Fruit fly (Drosophila melanogaster) whole organism, embryonic: ENCODE measurements around the gene CG11828.

Source experiments
- Atf6 ChIP-seq: fragments of 200-800 bp; sonication (Bioruptor generic); IDR thresholded peaks from 2 replicates; pipeline ENCODE4 v1.3.6; 2022; ENCODE audit warnings: missing biosample characterization, missing genetic modification characterization
- CG1024 ChIP-seq: fragments of 200-800 bp; sonication (Bioruptor generic); IDR thresholded peaks from 2 replicates; pipeline ENCODE4 v1.3.6; 2022; ENCODE audit warnings: missing biosample characterization, missing genetic modification characterization
- CG10267 ChIP-seq: fragments of 200-800 bp; sonication (Bioruptor generic); optimal IDR thresholded peaks from 2 replicates; lab custom pipeline; 2018; ENCODE audit warnings: missing biosample characterization, mild to moderate bottlenecking, missing genetic modification characterization, moderate library complexity
- CG11085 ChIP-seq: fragments of 200-800 bp; sonication (Bioruptor generic); IDR thresholded peaks from 2 replicates; pipeline ENCODE4 v1.3.6; 2022; ENCODE audit warnings: missing biosample characterization, missing genetic modification characterization
- CG11504 ChIP-seq: fragments of 200-800 bp; sonication (Bioruptor generic); optimal IDR thresholded peaks from 3 replicates; lab custom pipeline; 2019; ENCODE audit warnings: missing biosample characterization, mild to moderate bottlenecking, missing genetic modification characterization, moderate library complexity
- CG12659 ChIP-seq: fragments of 200-800 bp; sonication (Bioruptor generic); optimal IDR thresholded peaks from 3 replicates; lab custom pipeline; 2017; ENCODE audit warnings: mild to moderate bottlenecking, missing biosample characterization, missing genetic modification reagents, missing genetic modification characterization
- CG13775 ChIP-seq: fragments of 200-800 bp; sonication (Bioruptor generic); optimal IDR thresholded peaks from 3 replicates; lab custom pipeline; 2017; ENCODE audit warnings: missing biosample characterization, mild to moderate bottlenecking, missing genetic modification characterization
- CG15073 ChIP-seq: fragments of 200-800 bp; sonication (Bioruptor generic); optimal IDR thresholded peaks from 2 replicates; lab custom pipeline; 2016; ENCODE audit warnings: missing biosample characterization, missing genetic modification characterization
- CG15269 ChIP-seq: fragments of 200-800 bp; sonication (Bioruptor generic); optimal IDR thresholded peaks from 2 replicates; lab custom pipeline; 2018; ENCODE audit warnings: missing biosample characterization, mild to moderate bottlenecking, missing genetic modification characterization, moderate library complexity
- CG1602 ChIP-seq: fragments of 200-800 bp; sonication (Bioruptor generic); optimal IDR thresholded peaks from 3 replicates; lab custom pipeline; 2016; ENCODE audit warnings: missing biosample characterization, missing genetic modification characterization
- CG1647 ChIP-seq: fragments of 200-800 bp; sonication (Bioruptor generic); optimal IDR thresholded peaks from 3 replicates; lab custom pipeline; 2016; ENCODE audit warnings: missing biosample characterization, missing genetic modification characterization
- CG16863 ChIP-seq: fragments of 200-800 bp; sonication (Bioruptor generic); optimal IDR thresholded peaks from 3 replicates; lab custom pipeline; 2016; ENCODE audit warnings: missing biosample characterization, missing genetic modification characterization
- CG17568 ChIP-seq: fragments of 200-800 bp; sonication (Bioruptor generic); optimal IDR thresholded peaks from 2 replicates; lab custom pipeline; 2018; ENCODE audit warnings: missing biosample characterization, mild to moderate bottlenecking, missing genetic modification characterization, moderate library complexity
- CG17802 ChIP-seq: fragments of 200-800 bp; sonication (Bioruptor generic); optimal IDR thresholded peaks from 2 replicates; lab custom pipeline; 2018; ENCODE audit warnings: missing biosample characterization, mild to moderate bottlenecking, missing genetic modification characterization, moderate library complexity
- CG17912 ChIP-seq: fragments of 200-800 bp; sonication (Bioruptor generic); optimal IDR thresholded peaks from 2 replicates; lab custom pipeline; 2018; ENCODE audit warnings: missing biosample characterization, mild to moderate bottlenecking, missing genetic modification characterization
- CG18619 ChIP-seq: fragments of 200-800 bp; sonication (Bioruptor generic); optimal IDR thresholded peaks from 3 replicates; lab custom pipeline; 2017; ENCODE audit warnings: missing biosample characterization, mild to moderate bottlenecking, missing genetic modification characterization
- CG18764 ChIP-seq: fragments of 200-800 bp; sonication (Bioruptor generic); optimal IDR thresholded peaks from 3 replicates; lab custom pipeline; 2016; ENCODE audit warnings: missing biosample characterization, missing genetic modification characterization
- CG2202 ChIP-seq: fragments of 200-800 bp; sonication (Bioruptor generic); optimal IDR thresholded peaks from 2 replicates; lab custom pipeline; 2018; ENCODE audit warnings: missing biosample characterization, mild to moderate bottlenecking, missing genetic modification characterization
- CG3163 ChIP-seq: fragments of 200-800 bp; sonication (Bioruptor generic); optimal IDR thresholded peaks from 3 replicates; lab custom pipeline; 2016; ENCODE audit warnings: missing biosample characterization, missing genetic modification characterization
- CG6272 ChIP-seq: fragments of 200-800 bp; sonication (Bioruptor generic); IDR thresholded peaks from 2 replicates; pipeline ENCODE4 v1.3.6; 2022; ENCODE audit warnings: missing biosample characterization, missing genetic modification characterization
- CG7987 ChIP-seq: fragments of 200-800 bp; sonication (Bioruptor generic); optimal IDR thresholded peaks from 2 replicates; lab custom pipeline; 2018; ENCODE audit warnings: missing biosample characterization, mild to moderate bottlenecking, missing genetic modification characterization, moderate library complexity
- Dfd ChIP-seq, 2 experiments: fragments of >200 bp; optimal IDR thresholded peaks; 2 replicates each; lab custom pipeline; 2017; ENCODE audit warnings: missing biosample characterization in 2 of 2, missing genetic modification characterization in 2 of 2
- E2f1 ChIP-seq: fragments of 200-800 bp; sonication (Bioruptor generic); IDR thresholded peaks from 2 replicates; pipeline ENCODE4 v1.3.6; 2022; ENCODE audit warnings: missing biosample characterization, missing genetic modification characterization
- Eip74EF ChIP-seq, 2 experiments: fragments of 200-800 bp in 1 of 2; fragments of >200 bp in 1 of 2; sonication (Bioruptor generic) in 1 of 2; optimal IDR thresholded peaks; 2 replicates each; lab custom pipeline; 2017 to 2019; ENCODE audit warnings: missing biosample characterization in 2 of 2, missing genetic modification characterization in 2 of 2, mild to moderate bottlenecking in 1 of 2, moderate library complexity in 1 of 2
- Fer2 ChIP-seq: fragments of 200-800 bp; sonication (Bioruptor generic); optimal IDR thresholded peaks from 2 replicates; lab custom pipeline; 2018; ENCODE audit warnings: missing biosample characterization, mild to moderate bottlenecking, missing genetic modification characterization, moderate library complexity
- Gsc ChIP-seq: fragments of 200-800 bp; sonication (Bioruptor generic); IDR thresholded peaks from 2 replicates; pipeline ENCODE4 v1.3.6; 2022; ENCODE audit warnings: missing biosample characterization, missing genetic modification characterization
- Optix ChIP-seq: fragments of 200-800 bp; sonication (Bioruptor generic); IDR thresholded peaks from 3 replicates; pipeline ENCODE4 v1.3.6; 2022; ENCODE audit warnings: missing biosample characterization, missing genetic modification characterization
- chinmo ChIP-seq: fragments of 200-800 bp; sonication (Bioruptor generic); IDR thresholded peaks from 4 replicates; pipeline ENCODE4 v1.3.6; 2022; ENCODE audit warnings: missing biosample characterization, missing genetic modification characterization; ENCODE audit not compliant: partially characterized antibody
- ci ChIP-seq: fragments of 200-800 bp; sonication (Bioruptor generic); IDR thresholded peaks from 3 replicates; pipeline ENCODE4 v1.3.6; 2022; ENCODE audit warnings: missing biosample characterization, missing genetic modification characterization
- dan ChIP-seq: fragments of 200-800 bp; sonication (Bioruptor generic); IDR thresholded peaks from 2 replicates; pipeline ENCODE4 v1.3.6; 2022; ENCODE audit warnings: missing biosample characterization, missing genetic modification characterization
- dimm ChIP-seq: fragments of 200-800 bp; sonication (Bioruptor generic); IDR thresholded peaks from 2 replicates; pipeline ENCODE4 v1.3.6; 2022; ENCODE audit warnings: missing biosample characterization, missing genetic modification characterization
- dmrt11E ChIP-seq: fragments of 200-800 bp; sonication (Bioruptor generic); optimal IDR thresholded peaks from 3 replicates; lab custom pipeline; 2018; ENCODE audit warnings: missing biosample characterization, mild to moderate bottlenecking, missing genetic modification characterization, moderate library complexity
- fu2 ChIP-seq: fragments of 200-800 bp; sonication (Bioruptor generic); optimal IDR thresholded peaks from 2 replicates; lab custom pipeline; 2016; ENCODE audit warnings: missing biosample characterization, missing genetic modification characterization
- gem ChIP-seq: fragments of 200-800 bp; sonication (Bioruptor generic); optimal IDR thresholded peaks from 2 replicates; lab custom pipeline; 2019; ENCODE audit warnings: missing biosample characterization, mild to moderate bottlenecking, missing genetic modification characterization, moderate library complexity
- gfzf ChIP-seq: fragments of 200-800 bp; sonication (Bioruptor generic); optimal IDR thresholded peaks from 2 replicates; lab custom pipeline; 2016; ENCODE audit warnings: missing biosample characterization, mild to moderate bottlenecking, missing genetic modification characterization, moderate library complexity
- grau ChIP-seq: fragments of 200-800 bp; optimal IDR thresholded peaks from 3 replicates; lab custom pipeline; 2019; ENCODE audit warnings: missing biosample characterization, mild to moderate bottlenecking, missing genetic modification characterization, moderate library complexity
- gsb ChIP-seq: fragments of 200-800 bp; sonication (Bioruptor generic); IDR thresholded peaks from 2 replicates; pipeline ENCODE4 v1.3.6; 2022; ENCODE audit warnings: missing biosample characterization, missing genetic modification characterization
- her ChIP-seq: fragments of 200-800 bp; sonication (Bioruptor generic); optimal IDR thresholded peaks from 2 replicates; lab custom pipeline; 2016; ENCODE audit warnings: missing biosample characterization, missing genetic modification characterization
- hth ChIP-seq: fragments of >200 bp; optimal IDR thresholded peaks from 2 replicates; lab custom pipeline; 2017; ENCODE audit warnings: inconsistent platforms
- knrl ChIP-seq: fragments of 200-800 bp; sonication (Bioruptor generic); IDR thresholded peaks from 3 replicates; pipeline ENCODE4 v1.3.6; 2022; ENCODE audit warnings: missing biosample characterization, missing genetic modification characterization; ENCODE audit not compliant: partially characterized antibody
- mirr ChIP-seq: fragments of 200-800 bp; sonication (Bioruptor generic); optimal IDR thresholded peaks from 3 replicates; lab custom pipeline; 2018; ENCODE audit warnings: missing biosample characterization, mild to moderate bottlenecking, missing genetic modification characterization
- onecut ChIP-seq: fragments of 200-800 bp; sonication (Bioruptor generic); IDR thresholded peaks from 2 replicates; pipeline ENCODE4 v1.3.6; 2022; ENCODE audit warnings: missing biosample characterization, missing genetic modification characterization
- pb ChIP-seq: fragments of 200-800 bp; sonication (Bioruptor generic); optimal IDR thresholded peaks from 3 replicates; lab custom pipeline; 2016; ENCODE audit warnings: missing biosample characterization, missing genetic modification characterization
- phol ChIP-seq: fragments of 200-800 bp; sonication (Bioruptor generic); optimal IDR thresholded peaks from 3 replicates; lab custom pipeline; 2018; ENCODE audit warnings: missing biosample characterization, mild to moderate bottlenecking, missing genetic modification characterization, moderate library complexity
- pnt ChIP-seq: fragments of 200-800 bp; sonication (Bioruptor generic); optimal IDR thresholded peaks from 3 replicates; lab custom pipeline; 2016; ENCODE audit warnings: missing biosample characterization, missing genetic modification characterization
- sens-2 ChIP-seq: fragments of 200-800 bp; sonication (Bioruptor generic); IDR thresholded peaks from 2 replicates; pipeline ENCODE4 v1.3.6; 2022; ENCODE audit warnings: missing biosample characterization, missing genetic modification characterization
- tup ChIP-seq: fragments of 200-800 bp; sonication (Bioruptor generic); optimal IDR thresholded peaks from 2 replicates; lab custom pipeline; 2016; ENCODE audit warnings: missing biosample characterization, mild to moderate bottlenecking, missing genetic modification characterization, moderate library complexity
- tx ChIP-seq: fragments of 200-800 bp; sonication (Bioruptor generic); optimal IDR thresholded peaks from 2 replicates; lab custom pipeline; 2016; ENCODE audit warnings: missing biosample characterization, missing genetic modification characterization
- vfl ChIP-seq: fragments of 200-800 bp; sonication (Bioruptor generic); optimal IDR thresholded peaks from 2 replicates; lab custom pipeline; 2016; ENCODE audit warnings: missing biosample characterization, missing genetic modification characterization
- wor ChIP-seq: fragments of 200-800 bp; sonication (Bioruptor generic); IDR thresholded peaks from 2 replicates; pipeline ENCODE4 v1.3.6; 2022; ENCODE audit warnings: missing biosample characterization, missing genetic modification characterization
- zen ChIP-seq: fragments of 200-800 bp; sonication (Bioruptor generic); optimal IDR thresholded peaks from 3 replicates; lab custom pipeline; 2018; ENCODE audit warnings: missing biosample characterization, mild to moderate bottlenecking, missing genetic modification characterization, moderate library complexity

Gene CG11828

dm6 chr3R:28911758-28912157 is 11.1 kb upstream of the CG11828 start (continued):
- TF ChIP-seq CG2202: peak; percentile 41
- no peak for TF ChIP-seq CG15073 (GFP tag; lab: Kevin White, UChicago)
- TF ChIP-seq CG12659: peak; percentile 65
- peak; percentile 34 for TF ChIP-seq tup (GFP tag; lab: Kevin White, UChicago)
- TF ChIP-seq E2f1 (GFP tag; lab: Robert Waterston, UW): peak; percentile 82
- peak; percentile 78 for TF ChIP-seq wor (GFP tag; lab: Robert Waterston, UW)
- peak; percentile 56 for TF ChIP-seq fu2 (GFP tag; lab: Kevin White, UChicago)
- no peak for TF ChIP-seq knrl (GFP tag; lab: Robert Waterston, UW)
- TF ChIP-seq dimm (GFP tag; lab: Robert Waterston, UW): peak; percentile 58; the same call in 1 of the 2 replicates
- TF ChIP-seq CG6272 (GFP tag; lab: Robert Waterston, UW): peak; percentile 72
- TF ChIP-seq Optix (GFP tag; lab: Robert Waterston, UW): peak; percentile 78
- peak; percentile 51 for TF ChIP-seq CG1647 (GFP tag; lab: Kevin White, UChicago)
- no peak for TF ChIP-seq Dfd (GFP tag; optimal IDR thresholded peaks at IDR 0.05; lab: Kevin White, UChicago)
- peak; percentile 22 for TF ChIP-seq CG17802 (tag; lab: Kevin White, UChicago)
- TF ChIP-seq chinmo (GFP tag; lab: Robert Waterston, UW): no peak
- peak; percentile 54 for TF ChIP-seq CG10267 (tag; lab: Kevin White, UChicago)
- peak; percentile 80 for TF ChIP-seq CG16863 (GFP tag; lab: Kevin White, UChicago)
- peak; percentile 62; the same call in 1 of the 2 replicates for TF ChIP-seq gsb (GFP tag; lab: Robert Waterston, UW)
- TF ChIP-seq pb (GFP tag; lab: Kevin White, UChicago): peak; percentile 81
- no peak for TF ChIP-seq mirr (GFP tag; lab: Kevin White, UChicago)
- peak; percentile 46; the same call in 1 of the 2 replicates for TF ChIP-seq sens-2 (GFP tag; lab: Robert Waterston, UW)
- no peak for TF ChIP-seq CG17568 (GFP tag; lab: Kevin White, UChicago)
- peak; percentile 54 for TF ChIP-seq tx
- TF ChIP-seq ci (GFP tag; lab: Robert Waterston, UW): peak; percentile 88
- peak; percentile 76 for TF ChIP-seq grau (tag; lab: Kevin White, UChicago)
- TF ChIP-seq CG1024 (GFP tag; lab: Robert Waterston, UW): peak; percentile 76
- peak; percentile 75 for TF ChIP-seq pnt (GFP tag; lab: Kevin White, UChicago)
- no peak for TF ChIP-seq zen
- TF ChIP-seq Eip74EF (GFP tag; optimal IDR thresholded peaks at IDR 0.05; lab: Kevin White, UChicago): peak in 1 of 2 experiments; percentile 51
- no peak for TF ChIP-seq dan (GFP tag; lab: Robert Waterston, UW)
- peak; percentile 73 for TF ChIP-seq her (GFP tag; lab: Kevin White, UChicago)
- peak; percentile 73 for TF ChIP-seq CG15269
- peak; percentile 60 for TF ChIP-seq CG1602
- TF ChIP-seq phol (tag; lab: Kevin White, UChicago): no peak
- peak; percentile 24; the same call in 1 of the 2 replicates for TF ChIP-seq CG11085
- peak; percentile 84 for TF ChIP-seq gem (tag; lab: Kevin White, UChicago)
- peak; percentile 46 for TF ChIP-seq CG13775 (GFP tag; lab: Kevin White, UChicago)
- peak; percentile 61 for TF ChIP-seq vfl (GFP tag; lab: Kevin White, UChicago)
- TF ChIP-seq onecut (GFP tag; lab: Robert Waterston, UW): no peak
- TF ChIP-seq hth (lab: Kevin White, UChicago): no peak
- peak; percentile 77 for TF ChIP-seq CG11504
- peak; percentile 40 for TF ChIP-seq CG3163 (GFP tag; lab: Kevin White, UChicago)
- TF ChIP-seq Gsc (GFP tag; lab: Robert Waterston, UW): peak; percentile 57
- TF ChIP-seq CG18619 (GFP tag; lab: Kevin White, UChicago): peak; percentile 56
- no peak for TF ChIP-seq gfzf
- TF ChIP-seq CG7987 (GFP tag; lab: Kevin White, UChicago): no peak
- TF ChIP-seq CG17912 (GFP tag; lab: Kevin White, UChicago): no peak
- TF ChIP-seq Fer2 (tag; lab: Kevin White, UChicago): no peak
- TF ChIP-seq CG18764: peak; percentile 51
- TF ChIP-seq Atf6 (GFP tag; lab: Robert Waterston, UW): peak; percentile 82
- peak; percentile 71 for TF ChIP-seq dmrt11E (tag; lab: Kevin White, UChicago)
